Worm (Caenorhabditis elegans): ENCODE results near the gene ugt-10.

DNA sequence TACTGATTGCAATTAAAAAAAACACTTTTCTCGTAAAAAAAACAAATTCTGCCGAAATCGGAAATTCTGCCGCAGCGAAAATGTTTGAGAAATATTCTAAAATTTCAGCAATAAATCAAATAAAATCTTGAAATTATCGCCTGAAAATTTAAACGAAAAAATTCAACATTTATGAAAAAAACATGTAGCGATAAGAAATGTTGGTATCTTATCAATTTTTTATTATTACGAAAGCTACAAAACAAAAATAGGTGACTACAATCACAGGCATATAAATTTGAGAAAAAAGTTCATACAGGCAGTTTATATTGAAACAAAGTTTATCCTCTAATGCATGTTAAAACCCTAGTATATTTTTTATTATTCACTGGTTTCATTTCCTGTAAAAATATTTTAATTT, 6.0 kb upstream of the ugt-10 start, which contains the start of gene ugt-14:
- TF ChIP-seq ama-1 (optimal IDR thresholded peaks at IDR 0.05) (no peak), hnd-1 (tag; optimal IDR thresholded peaks at IDR 0.05) (no peak), ets-7 (tag; optimal IDR thresholded peaks at IDR 0.05) (no peak), tbx-11 (GFP tag; IDR thresholded peaks at IDR 0.05) (no peak), aly-1 (tag; optimal IDR thresholded peaks at IDR 0.05) (no peak), F13C5.2 (tag; optimal IDR thresholded peaks at IDR 0.05) (no peak), pes-1 (GFP tag; IDR thresholded peaks at IDR 0.05) (no peak), tra-4 (tag; optimal IDR thresholded peaks at IDR 0.05) (no peak), B0310.2 (tag; optimal IDR thresholded peaks at IDR 0.05) (no peak), hmbx-1 (tag; optimal IDR thresholded peaks at IDR 0.05) (no peak), sea-1 (GFP tag; conservative IDR thresholded peaks at IDR 0.05) (no peak), flt-1 (GFP tag; IDR thresholded peaks at IDR 0.05) (no peak), ceh-36 (tag; optimal IDR thresholded peaks at IDR 0.05) (no peak), ceh-13 (GFP tag; optimal IDR thresholded peaks at IDR 0.05) (no peak)
